Worm (Caenorhabditis elegans) whole organism, L4 larva: Measurements from ENCODE around the gene F49H12.3.

Experiments
- D1046.2 ChIP-seq: fragments of 200-800 bp; sonication (Bioruptor generic); IDR thresholded peaks from 2 replicates; pipeline ENCODE4 v1.3.6; 2022; ENCODE audit warnings: missing genetic modification characterization, missing compliant biosample characterization
- F49E8.2 ChIP-seq: sonication (generic microtip); optimal IDR thresholded peaks from 2 replicates; lab custom pipeline; 2016; ENCODE audit warnings: missing compliant biosample characterization, mild to moderate bottlenecking, missing genetic modification characterization, borderline replicate concordance
- T26A8.4 ChIP-seq: fragments of 200-800 bp; sonication (Bioruptor generic); IDR thresholded peaks from 2 replicates; pipeline ENCODE4 v1.3.6; 2022; ENCODE audit warnings: missing genetic modification characterization, missing compliant biosample characterization
- Y5F2A.4 ChIP-seq: fragments of 200-800 bp; sonication (Bioruptor generic); optimal IDR thresholded peaks from 2 replicates; lab custom pipeline; 2018; ENCODE audit warnings: mild to moderate bottlenecking, missing genetic modification characterization, missing compliant biosample characterization
- aha-1 ChIP-seq: fragments of 150-350 bp; peaks from one replicate; lab custom pipeline; 2014; ENCODE audit warnings: missing biosample characterization, missing genetic modification characterization
- aly-2 ChIP-seq: sonication (generic microtip); optimal IDR thresholded peaks from 2 replicates; lab custom pipeline; 2018; ENCODE audit warnings: missing biosample characterization, missing genetic modification characterization
- attf-4 ChIP-seq: sonication (generic microtip); optimal IDR thresholded peaks from 3 replicates; lab custom pipeline; 2017; ENCODE audit warnings: missing biosample characterization, missing genetic modification characterization
- ceh-20 ChIP-seq: fragments of 200-800 bp; sonication (Bioruptor generic); IDR thresholded peaks from 2 replicates; pipeline ENCODE4 v1.3.6; 2022; ENCODE audit warnings: missing genetic modification reagents, missing genetic modification characterization, missing compliant biosample characterization
- ces-1 ChIP-seq: fragments of 150-350 bp; sonication (generic microtip); optimal IDR thresholded peaks from 4 replicates; lab custom pipeline; 2014; ENCODE audit warnings: missing biosample characterization, missing genetic modification reagents, missing genetic modification characterization
- ctbp-1 ChIP-seq: fragments of 200-800 bp; sonication (Bioruptor generic); IDR thresholded peaks from 2 replicates; pipeline ENCODE4 v1.3.6; 2022; ENCODE audit warnings: missing genetic modification reagents, missing genetic modification characterization, missing compliant biosample characterization
- daf-12 ChIP-seq: fragments of 150-350 bp; optimal IDR thresholded peaks from 2 replicates; lab custom pipeline; 2014; ENCODE audit warnings: missing biosample characterization, missing genetic modification reagents, missing genetic modification characterization
- daf-16 ChIP-seq, 3 experiments: sonication (generic microtip); optimal IDR thresholded peaks; 2 replicates each; lab custom pipeline; 2016 to 2017; ENCODE audit warnings: missing genetic modification characterization in 3 of 3, missing genetic modification reagents in 3 of 3, mild to moderate bottlenecking in 2 of 3, missing compliant biosample characterization in 2 of 3, missing biosample characterization in 1 of 3, moderate library complexity in 1 of 3
- duxl-1 ChIP-seq: sonication (generic microtip); optimal IDR thresholded peaks from 2 replicates; lab custom pipeline; 2016; ENCODE audit warnings: mild to moderate bottlenecking, missing genetic modification characterization, moderate library complexity, missing compliant biosample characterization; ENCODE audit not compliant: poor library complexity
- egl-43 ChIP-seq: fragments of 200-800 bp; sonication (Bioruptor generic); IDR thresholded peaks from 2 replicates; pipeline ENCODE4 v1.3.6; 2022; ENCODE audit warnings: missing genetic modification reagents, missing genetic modification characterization, missing compliant biosample characterization
- fos-1 ChIP-seq: fragments of 150-350 bp; optimal IDR thresholded peaks from 2 replicates; lab custom pipeline; 2014; ENCODE audit warnings: missing biosample characterization, missing genetic modification characterization
- hlh-11 ChIP-seq: fragments of 200-800 bp; sonication (Bioruptor generic); optimal IDR thresholded peaks from 2 replicates; lab custom pipeline; 2018; ENCODE audit warnings: mild to moderate bottlenecking, missing genetic modification characterization, missing compliant biosample characterization
- hmg-1.1 ChIP-seq: fragments of 200-800 bp; sonication (Bioruptor generic); IDR thresholded peaks from 2 replicates; pipeline ENCODE4 v1.3.6; 2022; ENCODE audit warnings: missing genetic modification reagents, missing genetic modification characterization, missing compliant biosample characterization
- jun-1 ChIP-seq: fragments of 150-350 bp; optimal IDR thresholded peaks from 2 replicates; lab custom pipeline; 2014; ENCODE audit warnings: missing biosample characterization, missing genetic modification reagents, missing genetic modification characterization
- lim-7 ChIP-seq: fragments of 200-800 bp; sonication (Bioruptor generic); IDR thresholded peaks from 2 replicates; pipeline ENCODE4 v1.3.6; 2022; ENCODE audit warnings: missing genetic modification characterization, missing compliant biosample characterization
- lin-1 ChIP-seq: fragments of 200-800 bp; sonication (Bioruptor generic); IDR thresholded peaks from 2 replicates; pipeline ENCODE4 v1.3.6; 2022; ENCODE audit warnings: missing genetic modification reagents, missing genetic modification characterization, missing compliant biosample characterization
- lin-29 ChIP-seq: fragments of 200-800 bp; sonication (Bioruptor generic); IDR thresholded peaks from 2 replicates; pipeline ENCODE4 v1.3.6; 2022; ENCODE audit warnings: missing genetic modification reagents, missing genetic modification characterization, missing compliant biosample characterization
- lin-39 ChIP-seq: fragments of 150-350 bp; optimal IDR thresholded peaks from 2 replicates; lab custom pipeline; 2014; ENCODE audit warnings: missing biosample characterization, missing genetic modification reagents, missing genetic modification characterization
- madf-5 ChIP-seq, 2 experiments: fragments of 200-800 bp; sonication (Bioruptor generic); IDR thresholded peaks; 2 replicates each; pipeline ENCODE4 v1.3.6; 2022; ENCODE audit warnings: missing compliant biosample characterization in 2 of 2, missing genetic modification characterization in 2 of 2
- mep-1 ChIP-seq: fragments of 150-350 bp; sonication (generic microtip); optimal IDR thresholded peaks from 3 replicates; lab custom pipeline; 2014; ENCODE audit warnings: missing biosample characterization, missing genetic modification characterization
- mxl-2 ChIP-seq: fragments of 200-800 bp; sonication (Bioruptor generic); conservative IDR thresholded peaks from 2 replicates; pipeline ENCODE4 v1.3.6; 2022; ENCODE audit warnings: missing genetic modification reagents, missing genetic modification characterization, missing compliant biosample characterization
- nhr-28 ChIP-seq: fragments of 150-350 bp; optimal IDR thresholded peaks from 2 replicates; lab custom pipeline; 2014; ENCODE audit warnings: missing biosample characterization, missing genetic modification characterization
- nhr-41 ChIP-seq: fragments of 200-800 bp; sonication (Bioruptor generic); IDR thresholded peaks from 2 replicates; pipeline ENCODE4 v1.3.6; 2022; ENCODE audit warnings: missing genetic modification reagents, missing genetic modification characterization, missing compliant biosample characterization
- nhr-6 ChIP-seq: fragments of 150-350 bp; optimal IDR thresholded peaks from 2 replicates; lab custom pipeline; 2014; ENCODE audit warnings: missing biosample characterization, missing genetic modification characterization
- rbr-2 ChIP-seq: sonication (generic microtip); optimal IDR thresholded peaks from 2 replicates; lab custom pipeline; 2016; ENCODE audit warnings: missing genotype, missing genetic modification characterization, missing compliant biosample characterization
- sdz-12 ChIP-seq: fragments of 200-800 bp; sonication (Bioruptor generic); optimal IDR thresholded peaks from 2 replicates; lab custom pipeline; 2018; ENCODE audit warnings: mild to moderate bottlenecking, missing genetic modification characterization, missing compliant biosample characterization
- set-16 ChIP-seq: fragments of 200-800 bp; sonication (Bioruptor generic); IDR thresholded peaks from 2 replicates; pipeline ENCODE4 v1.3.6; 2022; ENCODE audit warnings: missing genetic modification reagents, missing genetic modification characterization, missing compliant biosample characterization
- skn-1 ChIP-seq: fragments of 150-350 bp; optimal IDR thresholded peaks from 2 replicates; lab custom pipeline; 2014; ENCODE audit warnings: missing biosample characterization, missing genetic modification characterization
- unc-62 ChIP-seq, 3 experiments: fragments of 150-350 bp in 1 of 3; sonication (generic microtip); optimal IDR thresholded peaks in 2 of 3; peaks in 1 of 3; 1 replicate in 1 of 3; 2 replicates in 2 of 3; lab custom pipeline; 2014 to 2017; ENCODE audit warnings: missing biosample characterization in 3 of 3, missing genetic modification characterization in 3 of 3, missing genetic modification reagents in 3 of 3, missing genotype in 1 of 3
- zfp-2 ChIP-seq: sonication (generic microtip); optimal IDR thresholded peaks from 2 replicates; lab custom pipeline; 2016; ENCODE audit warnings: mild to moderate bottlenecking, missing genetic modification characterization, missing compliant biosample characterization
- zfp-3 ChIP-seq: fragments of 200-800 bp; sonication (Bioruptor generic); conservative IDR thresholded peaks from 2 replicates; pipeline ENCODE4 v1.3.6; 2022; ENCODE audit warnings: missing genetic modification reagents, missing genetic modification characterization, missing compliant biosample characterization
- zip-11 ChIP-seq: fragments of 200-800 bp; sonication (Bioruptor generic); IDR thresholded peaks from 2 replicates; pipeline ENCODE4 v1.3.6; 2022; ENCODE audit warnings: missing genetic modification characterization, missing compliant biosample characterization
- ztf-11 ChIP-seq: fragments of 150-350 bp; optimal IDR thresholded peaks from 2 replicates; lab custom pipeline; 2014; ENCODE audit warnings: missing biosample characterization, missing genetic modification characterization
- ztf-7 ChIP-seq: fragments of 150-350 bp; optimal IDR thresholded peaks from 2 replicates; lab custom pipeline; 2014; ENCODE audit warnings: missing biosample characterization, missing genetic modification characterization

F49H12.3 gene

ce11 chrX:2093169-2093568, 9.0 kb downstream of the F49H12.3 start, which contains the start of gene col-164:
Gene col-164, plus strand, starts transcription at chrX:2093469.
- peak; percentile 43 for TF ChIP-seq aha-1 (tag; lab: Kevin White, UChicago)
- TF ChIP-seq skn-1 (tag; lab: Kevin White, UChicago): no peak

ce11 chrX:2094094-2094493, 9.9 kb downstream of the F49H12.3 start:
- TF ChIP-seq set-16 (GFP tag; lab: Robert Waterston, UW) (peak; percentile 70), D1046.2 (no peak), ctbp-1 (GFP tag; lab: Robert Waterston, UW) (no peak), unc-62 (GFP tag; optimal IDR thresholded peaks at IDR 0.05 in 1 of 2; lab: Kevin White, UChicago) (peak in 1 of 2 experiments; percentile 79), unc-62 (tag; optimal IDR thresholded peaks at IDR 0.05; lab: Kevin White, UChicago) (no peak)
- TF ChIP-seq, all 104 proteins: peak for 2

ce11 chrX:2096804-2097203, 12.6 kb downstream of the F49H12.3 start, which contains the start of gene T21D9.2:
Gene T21D9.2, minus strand, starts transcription at chrX:2096904.
- TF ChIP-seq hlh-11 (tag; lab: Kevin White, UChicago) (no peak), ztf-7 (tag; lab: Kevin White, UChicago) (no peak), lin-1 (GFP tag; lab: Robert Waterston, UW) (no peak), hmg-1.1 (GFP tag; lab: Robert Waterston, UW) (no peak), egl-43 (GFP tag; lab: Robert Waterston, UW) (no peak), nhr-6 (tag; lab: Kevin White, UChicago) (no peak), mep-1 (tag; lab: Kevin White, UChicago) (no peak)

ce11 chrX:2099002-2099401, 14.8 kb downstream of the F49H12.3 start:
- no peak for TF ChIP-seq lim-7
- TF ChIP-seq aly-2 (tag; lab: Kevin White, UChicago): no peak
- no peak for TF ChIP-seq madf-5 (GFP tag; IDR thresholded peaks at IDR 0.05; lab: Robert Waterston, UW)
- no peak for TF ChIP-seq zip-11 (GFP tag; lab: Robert Waterston, UW)
- TF ChIP-seq jun-1 (tag; lab: Kevin White, UChicago): no peak
- TF ChIP-seq lin-1 (GFP tag; lab: Robert Waterston, UW): no peak
- no peak for TF ChIP-seq ceh-20 (GFP tag; lab: Robert Waterston, UW)
- TF ChIP-seq zfp-3 (GFP tag; lab: Robert Waterston, UW): no peak
- no peak for TF ChIP-seq lin-39
- no peak for TF ChIP-seq mxl-2 (GFP tag; lab: Robert Waterston, UW)
- no peak for TF ChIP-seq daf-12
- no peak for TF ChIP-seq duxl-1 (tag; lab: Kevin White, UChicago)
- no peak for TF ChIP-seq skn-1 (tag; lab: Kevin White, UChicago)
- TF ChIP-seq, all 104 proteins: peak for 0

- TF ChIP-seq rbr-2 (tag; lab: Kevin White, UChicago): no peak
- TF ChIP-seq fos-1: no peak
- TF ChIP-seq F49E8.2 (tag; lab: Kevin White, UChicago): no peak
- TF ChIP-seq T26A8.4 (GFP tag; lab: Robert Waterston, UW): no peak
- no peak for TF ChIP-seq ztf-11 (tag; lab: Kevin White, UChicago)
- no peak for TF ChIP-seq nhr-28
- no peak for TF ChIP-seq set-16 (GFP tag; lab: Robert Waterston, UW)
- no peak for TF ChIP-seq attf-4 (tag; lab: Kevin White, UChicago)
- no peak for TF ChIP-seq Y5F2A.4
- TF ChIP-seq sdz-12 (GFP tag; lab: Kevin White, UChicago): no peak
- no peak for TF ChIP-seq lin-29 (GFP tag; lab: Robert Waterston, UW)
- no peak for TF ChIP-seq duxl-1 (tag; lab: Kevin White, UChicago)
- TF ChIP-seq zfp-2 (tag; lab: Kevin White, UChicago): no peak
- no peak for TF ChIP-seq nhr-41 (GFP tag; lab: Robert Waterston, UW)
- no peak for TF ChIP-seq ces-1 (GFP tag; lab: Kevin White, UChicago)
- TF ChIP-seq lin-1 (GFP tag; lab: Robert Waterston, UW): no peak
- no peak for TF ChIP-seq daf-16 (GFP tag; optimal IDR thresholded peaks at IDR 0.05; lab: Kevin White, UChicago)
- no peak for TF ChIP-seq daf-16 (tag; optimal IDR thresholded peaks at IDR 0.05; lab: Kevin White, UChicago)
These were observed 21.1 kb downstream of the F49H12.3 start, which contains the start of gene F53B1.3 for ce11 chrX:2105310-2105709. Gene F53B1.3, plus strand, starts transcription at chrX:2105610.
